Fruit fly (Drosophila melanogaster) whole organism, prepupa: ENCODE results near the gene CG43896.

Experiments
- Blimp-1 ChIP-seq: fragments of 200-800 bp; sonication (Bioruptor generic); optimal IDR thresholded peaks from 3 replicates; lab custom pipeline; 2017; ENCODE audit warnings: missing biosample characterization, missing genetic modification characterization, mild to moderate bottlenecking, moderate library complexity, missing genetic modification reagents
- CG11294 ChIP-seq: fragments of 200-800 bp; sonication (Bioruptor generic); IDR thresholded peaks from 2 replicates; pipeline ENCODE4 v1.3.6; 2022; ENCODE audit warnings: missing biosample characterization, missing genetic modification characterization
- CG15336 ChIP-seq: fragments of 200-800 bp; sonication (Bioruptor generic); IDR thresholded peaks from 2 replicates; pipeline ENCODE4 v1.3.6; 2022; ENCODE audit warnings: missing biosample characterization, missing genetic modification characterization
- CG16779 ChIP-seq: fragments of 200-800 bp; sonication (Bioruptor generic); optimal IDR thresholded peaks from 3 replicates; lab custom pipeline; 2017; ENCODE audit warnings: missing biosample characterization, mild to moderate bottlenecking, missing genetic modification characterization
- CG3032 ChIP-seq: fragments of 200-800 bp; optimal IDR thresholded peaks from 2 replicates; lab custom pipeline; 2019; ENCODE audit warnings: missing biosample characterization, mild to moderate bottlenecking, missing genetic modification characterization, moderate library complexity
- CG31627 ChIP-seq: fragments of 200-800 bp; sonication (Bioruptor generic); optimal IDR thresholded peaks from 3 replicates; lab custom pipeline; 2016; ENCODE audit warnings: missing biosample characterization, missing genetic modification characterization
- CG32006 ChIP-seq: fragments of 200-800 bp; sonication (Bioruptor generic); optimal IDR thresholded peaks from 3 replicates; lab custom pipeline; 2017; ENCODE audit warnings: missing biosample characterization, mild to moderate bottlenecking, missing genetic modification characterization
- CG3919 ChIP-seq: fragments of 200-800 bp; sonication (Bioruptor generic); optimal IDR thresholded peaks from 3 replicates; lab custom pipeline; 2016; ENCODE audit warnings: missing biosample characterization, missing genetic modification characterization
- CG6163 ChIP-seq: fragments of 200-800 bp; sonication (Bioruptor generic); IDR thresholded peaks from 3 replicates; pipeline ENCODE4 v1.3.6; 2022; ENCODE audit warnings: missing biosample characterization, missing genetic modification characterization
- CG6276 ChIP-seq: fragments of 200-800 bp; sonication (Bioruptor generic); optimal IDR thresholded peaks from 2 replicates; lab custom pipeline; 2017; ENCODE audit warnings: missing biosample characterization, mild to moderate bottlenecking, missing genetic modification characterization
- CG6792 ChIP-seq: fragments of 200-800 bp; sonication (Bioruptor generic); optimal IDR thresholded peaks from 3 replicates; lab custom pipeline; 2016; ENCODE audit warnings: missing biosample characterization, missing genetic modification characterization
- CG8119 ChIP-seq: fragments of 200-800 bp; sonication (Bioruptor generic); IDR thresholded peaks from 3 replicates; pipeline ENCODE4 v1.3.6; 2022; ENCODE audit warnings: missing biosample characterization, missing genetic modification characterization
- CG8319 ChIP-seq: fragments of 200-800 bp; sonication (Bioruptor generic); optimal IDR thresholded peaks from 3 replicates; lab custom pipeline; 2016; ENCODE audit warnings: missing biosample characterization, missing genetic modification characterization
- Eip75B ChIP-seq: fragments of 200-800 bp; sonication (Bioruptor generic); optimal IDR thresholded peaks from 3 replicates; lab custom pipeline; 2016; ENCODE audit warnings: missing biosample characterization, missing genetic modification characterization
- Eip78C ChIP-seq: fragments of 200-800 bp; sonication (Bioruptor generic); peaks from one replicate; lab custom pipeline; 2016; ENCODE audit warnings: missing biosample characterization, missing genetic modification characterization
- Ets21C ChIP-seq: fragments of 200-800 bp; sonication (Bioruptor generic); optimal IDR thresholded peaks from 3 replicates; lab custom pipeline; 2016; ENCODE audit warnings: missing biosample characterization, missing genetic modification characterization
- Ets96B ChIP-seq: fragments of 200-800 bp; optimal IDR thresholded peaks from 2 replicates; lab custom pipeline; 2019; ENCODE audit warnings: missing biosample characterization, mild to moderate bottlenecking, missing genetic modification characterization, moderate library complexity
- Gug ChIP-seq: fragments of 200-800 bp; sonication (Bioruptor generic); IDR thresholded peaks from 2 replicates; pipeline ENCODE4 v1.3.6; 2022; ENCODE audit warnings: missing biosample characterization, missing genetic modification characterization
- Hr38 ChIP-seq: sonication (Bioruptor generic); optimal IDR thresholded peaks from 2 replicates; lab custom pipeline; 2016; ENCODE audit warnings: missing biosample characterization, missing genetic modification characterization
- Lpt ChIP-seq: fragments of 200-800 bp; sonication (Bioruptor generic); optimal IDR thresholded peaks from 3 replicates; lab custom pipeline; 2016; ENCODE audit warnings: missing biosample characterization, missing genetic modification characterization
- Met ChIP-seq: fragments of 200-800 bp; sonication (Bioruptor generic); optimal IDR thresholded peaks from 3 replicates; lab custom pipeline; 2016; ENCODE audit warnings: missing biosample characterization, missing genetic modification characterization
- Sox102F ChIP-seq: fragments of 200-800 bp; sonication (Bioruptor generic); optimal IDR thresholded peaks from 2 replicates; lab custom pipeline; 2016; ENCODE audit warnings: missing biosample characterization, mild to moderate bottlenecking, missing genetic modification characterization
- achi ChIP-seq: fragments of 200-800 bp; sonication (Bioruptor generic); optimal IDR thresholded peaks from 3 replicates; lab custom pipeline; 2016; ENCODE audit warnings: missing biosample characterization, missing genetic modification characterization
- cyc ChIP-seq: fragments of 200-800 bp; sonication (Bioruptor generic); optimal IDR thresholded peaks from 3 replicates; lab custom pipeline; 2016; ENCODE audit warnings: missing biosample characterization, missing genetic modification characterization
- dac ChIP-seq: fragments of 200-800 bp; sonication (Bioruptor generic); optimal IDR thresholded peaks from 2 replicates; lab custom pipeline; 2017; ENCODE audit warnings: missing biosample characterization, mild to moderate bottlenecking, missing genetic modification characterization
- dsx ChIP-seq: fragments of 200-800 bp; optimal IDR thresholded peaks from 3 replicates; lab custom pipeline; 2019; ENCODE audit warnings: missing biosample characterization, mild to moderate bottlenecking, missing genetic modification characterization, moderate library complexity; ENCODE audit not compliant: poor library complexity, severe bottlenecking
- fd59A ChIP-seq: fragments of 200-800 bp; sonication (Bioruptor generic); optimal IDR thresholded peaks from 2 replicates; lab custom pipeline; 2017; ENCODE audit warnings: missing biosample characterization, mild to moderate bottlenecking, missing genetic modification characterization, missing genetic modification reagents
- fd85E ChIP-seq: fragments of 200-800 bp; sonication (Bioruptor generic); optimal IDR thresholded peaks from 3 replicates; lab custom pipeline; 2016; ENCODE audit warnings: missing biosample characterization, missing genetic modification characterization
- lz ChIP-seq: fragments of 200-800 bp; sonication (Bioruptor generic); optimal IDR thresholded peaks from 3 replicates; lab custom pipeline; 2016; ENCODE audit warnings: missing biosample characterization, missing genetic modification characterization
- salr ChIP-seq, 2 experiments: fragments of 200-800 bp; sonication (Bioruptor generic); optimal IDR thresholded peaks; 3 replicates each; lab custom pipeline; 2016 to 2018; ENCODE audit warnings: missing biosample characterization in 2 of 2, missing genetic modification characterization in 2 of 2, mild to moderate bottlenecking in 1 of 2
- svp ChIP-seq: fragments of 200-800 bp; sonication (Bioruptor generic); peaks from one replicate; lab custom pipeline; 2016; ENCODE audit warnings: missing biosample characterization, missing genetic modification characterization
- topi ChIP-seq: fragments of 200-800 bp; sonication (Bioruptor generic); optimal IDR thresholded peaks from 3 replicates; lab custom pipeline; 2016; ENCODE audit warnings: missing biosample characterization, missing genetic modification characterization
- vri ChIP-seq: fragments of 200-800 bp; sonication (Bioruptor generic); optimal IDR thresholded peaks from 3 replicates; lab custom pipeline; 2016; ENCODE audit warnings: missing biosample characterization, mild to moderate bottlenecking, missing genetic modification characterization

CG43896 gene

dm6 chr3L:12002321-12003248, 26.7 kb downstream of the CG43896 start, which contains the start of the genes Pop2 and CG6928 (continued):
- TF ChIP-seq lz (GFP tag; lab: Kevin White, UChicago) (peak; percentile 79), dac (GFP tag; lab: Kevin White, UChicago) (no peak), svp (GFP tag; lab: Kevin White, UChicago) (no peak), achi (peak; percentile 79), Blimp-1 (GFP tag; lab: Kevin White, UChicago) (no peak), fd85E (GFP tag; lab: Kevin White, UChicago) (peak; percentile 24), CG11294 (GFP tag; lab: Robert Waterston, UW) (peak; percentile 19; the same call in 1 of the 2 replicates), Ets96B (tag; lab: Kevin White, UChicago) (no peak), salr (GFP tag; optimal IDR thresholded peaks at IDR 0.05; lab: Kevin White, UChicago) (peak in 1 of 2 experiments; percentile 6), Sox102F (GFP tag; lab: Kevin White, UChicago) (peak; percentile 52), CG32006 (no peak), Hr38 (GFP tag; lab: Kevin White, UChicago) (peak; percentile 75), CG3032 (tag; lab: Kevin White, UChicago) (peak; percentile 33), cyc (GFP tag; lab: Kevin White, UChicago) (peak; percentile 80), dsx (GFP tag; lab: Kevin White, UChicago) (no peak), CG3919 (GFP tag; lab: Kevin White, UChicago) (no peak)

dm6 chr3L:12003457-12003856, 27.5 kb downstream of the CG43896 start:
- TF ChIP-seq CG31627 (GFP tag; lab: Kevin White, UChicago): no peak
- no peak for TF ChIP-seq cyc (GFP tag; lab: Kevin White, UChicago)
- no peak for TF ChIP-seq Eip78C (GFP tag; lab: Kevin White, UChicago)
- no peak for TF ChIP-seq Ets96B (tag; lab: Kevin White, UChicago)
- no peak for TF ChIP-seq Gug (GFP tag; lab: Robert Waterston, UW)
- TF ChIP-seq Met (GFP tag; lab: Kevin White, UChicago): no peak
- TF ChIP-seq Eip75B (GFP tag; lab: Kevin White, UChicago): no peak

- TF ChIP-seq CG31627 (GFP tag; lab: Kevin White, UChicago) (no peak), CG8119 (GFP tag; lab: Robert Waterston, UW) (no peak), dsx (GFP tag; lab: Kevin White, UChicago) (no peak), Eip75B (GFP tag; lab: Kevin White, UChicago) (no peak), salr (GFP tag; optimal IDR thresholded peaks at IDR 0.05; lab: Kevin White, UChicago) (no peak), CG15336 (no peak), CG32006 (no peak), vri (GFP tag; lab: Kevin White, UChicago) (no peak), CG6276 (GFP tag; lab: Kevin White, UChicago) (no peak), topi (GFP tag; lab: Kevin White, UChicago) (no peak), fd85E (GFP tag; lab: Kevin White, UChicago) (no peak), Ets96B (tag; lab: Kevin White, UChicago) (no peak), CG16779 (tag; lab: Kevin White, UChicago) (no peak), CG6163 (GFP tag; lab: Robert Waterston, UW) (no peak), Gug (GFP tag; lab: Robert Waterston, UW) (no peak), Lpt (GFP tag; lab: Kevin White, UChicago) (no peak), Ets21C (no peak), CG8319 (GFP tag; lab: Kevin White, UChicago) (no peak), CG6792 (GFP tag; lab: Kevin White, UChicago) (no peak), Sox102F (GFP tag; lab: Kevin White, UChicago) (no peak)
These were observed 28.2 kb downstream of the CG43896 start for dm6 chr3L:12004136-12004535.

dm6 chr3L:12007945-12008344, 32.0 kb downstream of the CG43896 start:
- TF ChIP-seq CG8319 (GFP tag; lab: Kevin White, UChicago) (no peak), CG32006 (no peak), fd59A (GFP tag; lab: Kevin White, UChicago) (no peak), dsx (GFP tag; lab: Kevin White, UChicago) (peak; percentile 82)
